Fruit fly (Drosophila melanogaster): ENCODE data around the gene Dd.

The Dd gene

dm6 chrX:21306485-21307142 lies 17.2 kb downstream of the Dd start, which contains the start of gene Abca3 (continued):
- no peak for TF ChIP-seq wek (GFP tag; optimal IDR thresholded peaks at IDR 0.05)
- TF ChIP-seq CG13894 (tag; optimal IDR thresholded peaks at IDR 0.05): peak; percentile 81
- TF ChIP-seq CG12071 (GFP tag; optimal IDR thresholded peaks at IDR 0.05): peak; percentile 42
- no peak for TF ChIP-seq trem (tag; optimal IDR thresholded peaks at IDR 0.05)
- TF ChIP-seq CG18619 (GFP tag; optimal IDR thresholded peaks at IDR 0.05): peak; percentile 52
- TF ChIP-seq ATbp (GFP tag; optimal IDR thresholded peaks at IDR 0.05): no peak
- no peak for TF ChIP-seq abd-A (tag; optimal IDR thresholded peaks at IDR 0.05)
- TF ChIP-seq eyg (GFP tag; optimal IDR thresholded peaks at IDR 0.05): peak; percentile 50
- no peak; the same call in 1 of the 2 replicates for TF ChIP-seq gsb (GFP tag; IDR thresholded peaks at IDR 0.05)
- no peak; the same call in 1 of the 2 replicates for TF ChIP-seq ranshi (GFP tag; IDR thresholded peaks at IDR 0.05)
- TF ChIP-seq Dref (GFP tag; IDR thresholded peaks at IDR 0.05): peak; percentile 69
- peak; percentile 49; the same call in 1 of the 3 replicates for TF ChIP-seq CG14050 (GFP tag; IDR thresholded peaks at IDR 0.05)
- no peak for TF ChIP-seq CG9797 (GFP tag; optimal IDR thresholded peaks at IDR 0.05)
- TF ChIP-seq CG5245 (GFP tag; optimal IDR thresholded peaks at IDR 0.05): no peak
- no peak for TF ChIP-seq CG2202 (tag; optimal IDR thresholded peaks at IDR 0.05)
- peak; percentile 83 for TF ChIP-seq CG2120 (GFP tag; optimal IDR thresholded peaks at IDR 0.05)
- TF ChIP-seq Hr39 (optimal IDR thresholded peaks at IDR 0.05): no peak
- TF ChIP-seq CG8089 (GFP tag; optimal IDR thresholded peaks at IDR 0.05): peak; percentile 5
- TF ChIP-seq Xrp1 (GFP tag; IDR thresholded peaks at IDR 0.05): peak; percentile 72
- 0 out of 2 replicates have a peak, but pooled peaks have one; percentile 12 for TF ChIP-seq CG31224 (GFP tag; IDR thresholded peaks at IDR 0.05)
- peak; percentile 34 for TF ChIP-seq CG13287 (GFP tag; IDR thresholded peaks at IDR 0.05; ENCODE audit: partially characterized antibody)
- peak; percentile 23 for TF ChIP-seq CG1602 (GFP tag; optimal IDR thresholded peaks at IDR 0.05)
- TF ChIP-seq Mrtf (GFP tag; IDR thresholded peaks at IDR 0.05): no peak
- TF ChIP-seq CG5180 (GFP tag; optimal IDR thresholded peaks at IDR 0.05): peak; percentile 9
- TF ChIP-seq lmd (GFP tag; IDR thresholded peaks at IDR 0.05): peak; percentile 63; the same call in 1 of the 2 replicates
- peak; percentile 74 for TF ChIP-seq Fer2 (tag; optimal IDR thresholded peaks at IDR 0.05)
- no peak for TF ChIP-seq gcm2 (GFP tag; optimal IDR thresholded peaks at IDR 0.05)
- TF ChIP-seq Elba2 (GFP tag; optimal IDR thresholded peaks at IDR 0.05): no peak
- peak; percentile 21; the same call in 1 of the 2 replicates for TF ChIP-seq CG10366 (GFP tag; IDR thresholded peaks at IDR 0.05)
- TF ChIP-seq CG10565 (GFP tag; optimal IDR thresholded peaks at IDR 0.05): no peak
- TF ChIP-seq CG8359 (GFP tag; optimal IDR thresholded peaks at IDR 0.05; ENCODE audit: borderline replicate concordance): no peak
- TF ChIP-seq chif (GFP tag; optimal IDR thresholded peaks at IDR 0.05): peak; percentile 33 to 39
- TF ChIP-seq p53 (GFP tag; optimal IDR thresholded peaks at IDR 0.05): no peak
- no peak; the same call in 1 of the 2 replicates for TF ChIP-seq ara (GFP tag; IDR thresholded peaks at IDR 0.05)
- TF ChIP-seq Spps (tag; optimal IDR thresholded peaks at IDR 0.05): no peak
- TF ChIP-seq zf30C (GFP tag; optimal IDR thresholded peaks at IDR 0.05): no peak
- peak; percentile 47; the same call in 2 of the 3 replicates for TF ChIP-seq tgo (GFP tag; IDR thresholded peaks at IDR 0.05)
- TF ChIP-seq cad (GFP tag; optimal IDR thresholded peaks at IDR 0.05): no peak
- no peak for TF ChIP-seq CG7963 (GFP tag; IDR thresholded peaks at IDR 0.05; ENCODE audit: partially characterized antibody)
- peak; percentile 77 for TF ChIP-seq Meics (GFP tag; optimal IDR thresholded peaks at IDR 0.05)
- TF ChIP-seq CG11398 (GFP tag; optimal IDR thresholded peaks at IDR 0.05): no peak
- TF ChIP-seq cato (GFP tag; optimal IDR thresholded peaks at IDR 0.05; ENCODE audit: borderline replicate concordance): no peak
- TF ChIP-seq CG11456 (GFP tag; IDR thresholded peaks at IDR 0.05): 0 out of 3 replicates have a peak, but pooled peaks have one; percentile 48
- peak; percentile 65 for TF ChIP-seq unpg (GFP tag; optimal IDR thresholded peaks at IDR 0.05)
- TF ChIP-seq Pdp1 (GFP tag; optimal IDR thresholded peaks at IDR 0.05): peak; percentile 63 to 99
- TF ChIP-seq ci (GFP tag; IDR thresholded peaks at IDR 0.05): no peak
- TF ChIP-seq CG10321 (GFP tag; IDR thresholded peaks at IDR 0.05): no peak
- peak; percentile 75 for TF ChIP-seq CG7839 (tag; optimal IDR thresholded peaks at IDR 0.05)
- TF ChIP-seq CG6254 (GFP tag; optimal IDR thresholded peaks at IDR 0.05): peak; percentile 2
- TF ChIP-seq CG13624 (GFP tag; optimal IDR thresholded peaks at IDR 0.05): peak; percentile 58

Data from whole organism, embryonic.